Comparison of ENCODE assay signal across 4 worm cellular contexts in the genomic region with DNA sequence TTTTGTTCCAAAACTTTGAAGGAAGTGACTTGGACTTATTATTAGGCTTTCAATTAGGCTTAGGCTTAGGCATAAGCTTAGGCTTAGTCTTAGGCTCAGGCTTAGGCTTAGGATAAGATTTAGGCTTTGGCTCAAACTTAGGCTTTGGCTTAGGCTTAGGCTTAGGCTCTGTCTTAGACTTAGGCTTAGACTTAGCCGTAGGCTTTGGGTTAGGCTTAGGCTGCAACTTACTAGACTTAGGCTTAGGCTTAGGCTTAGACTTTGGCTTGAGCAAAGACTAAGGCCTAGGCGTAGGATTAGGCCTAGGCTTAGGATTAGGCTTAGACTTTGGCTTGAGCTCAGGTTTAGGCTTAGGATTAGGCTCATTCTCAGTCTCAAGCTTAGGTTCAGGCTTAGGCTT.
TF ChIP-seq lines count a peak whose summit lies in the region.

No protein-coding gene starts in this region.

TF ChIP-seq in whole organism, early embryonic, 17 proteins besides CTCF, POLR2A, EP300 and RAD21:
- peak; percentile 58 for TF ChIP-seq ceh-36 (tag; optimal IDR thresholded peaks at IDR 0.05; lab: Kevin White, UChicago)
- TF ChIP-seq hmbx-1 (tag; optimal IDR thresholded peaks at IDR 0.05; lab: Kevin White, UChicago), result no peak
- TF ChIP-seq F13C5.2 (tag; optimal IDR thresholded peaks at IDR 0.05; lab: Kevin White, UChicago), result no peak
- TF ChIP-seq tra-4 (tag; optimal IDR thresholded peaks at IDR 0.05; lab: Kevin White, UChicago), result no peak
- TF ChIP-seq flt-1 (GFP tag; IDR thresholded peaks at IDR 0.05; lab: Robert Waterston, UW), result no peak

TF ChIP-seq in whole organism, late embryonic, 69 proteins besides CTCF, POLR2A, EP300 and RAD21:
- no peak for TF ChIP-seq ceh-24 (tag; optimal IDR thresholded peaks at IDR 0.05; lab: Kevin White, UChicago)
- peak; percentile 79 for TF ChIP-seq dve-1 (tag; optimal IDR thresholded peaks at IDR 0.05; lab: Kevin White, UChicago)
TF ChIP-seq in whole organism, late embryonic: peak in this region for 1.

TF ChIP-seq in whole organism, midembryonic, 9 proteins besides CTCF, POLR2A, EP300 and RAD21:
- TF ChIP-seq T22C8.4 (GFP tag; IDR thresholded peaks at IDR 0.05; lab: Robert Waterston, UW), result no peak
- 0 out of 2 replicates have a peak, but pooled peaks have one; percentile 16 for TF ChIP-seq flt-1 (GFP tag; IDR thresholded peaks at IDR 0.05; lab: Robert Waterston, UW)
TF ChIP-seq in whole organism, midembryonic: peak in this region for 1.

TF ChIP-seq in whole organism, mixed stage, embryonic, 35 proteins besides CTCF, POLR2A, EP300 and RAD21:
- TF ChIP-seq ham-2 (GFP tag; optimal IDR thresholded peaks at IDR 0.05; lab: Kevin White, UChicago) (peak; percentile 22), unc-62 (GFP tag; optimal IDR thresholded peaks at IDR 0.05; lab: Kevin White, UChicago) (no peak), sptf-1 (tag; optimal IDR thresholded peaks at IDR 0.05; lab: Kevin White, UChicago) (no peak)
